Worm (Caenorhabditis elegans): Measurements from ENCODE around the gene cest-17.

The cest-17 gene

DNA sequence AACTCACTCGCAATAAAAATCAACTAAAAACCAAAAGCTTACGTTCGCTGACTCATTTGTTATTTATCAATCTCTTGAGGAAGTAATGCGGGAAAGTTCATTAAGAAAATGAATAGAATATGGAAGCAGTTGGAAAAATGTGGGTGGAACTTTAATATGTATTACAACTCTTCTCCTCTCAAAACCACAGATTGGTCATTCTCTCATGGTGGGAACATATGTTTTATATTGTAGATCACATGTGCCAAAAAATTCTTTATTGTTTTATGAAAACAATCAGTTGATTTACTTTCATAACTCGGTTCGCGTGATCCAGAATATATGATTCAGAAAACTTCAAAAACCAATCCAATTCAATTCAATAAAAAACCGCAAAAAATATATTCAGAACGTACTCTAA is 31.4 kb upstream of the cest-17 start:
- TF ChIP-seq sptf-1 (tag; optimal IDR thresholded peaks at IDR 0.05), result no peak
- no peak for TF ChIP-seq lin-13 (tag; optimal IDR thresholded peaks at IDR 0.05)
- no peak for TF ChIP-seq elt-1 (tag; optimal IDR thresholded peaks at IDR 0.05; ENCODE audit: borderline replicate concordance, insufficient read depth)
- TF ChIP-seq unc-39 (tag; optimal IDR thresholded peaks at IDR 0.05), result no peak
- no peak for TF ChIP-seq mab-5 (tag; optimal IDR thresholded peaks at IDR 0.05)
- no peak for TF ChIP-seq nhr-76 (tag; optimal IDR thresholded peaks at IDR 0.05)
- TF ChIP-seq ztf-11 (tag; optimal IDR thresholded peaks at IDR 0.05), result no peak
- TF ChIP-seq ces-1 (GFP tag; optimal IDR thresholded peaks at IDR 0.05), result no peak
- TF ChIP-seq nhr-12 (tag; optimal IDR thresholded peaks at IDR 0.05), result no peak
- TF ChIP-seq sem-2 (GFP tag; optimal IDR thresholded peaks at IDR 0.05), result no peak
- TF ChIP-seq hlh-1 (tag; optimal IDR thresholded peaks at IDR 0.05), result no peak
- TF ChIP-seq bed-3 (GFP tag; optimal IDR thresholded peaks at IDR 0.05), result no peak

DNA sequence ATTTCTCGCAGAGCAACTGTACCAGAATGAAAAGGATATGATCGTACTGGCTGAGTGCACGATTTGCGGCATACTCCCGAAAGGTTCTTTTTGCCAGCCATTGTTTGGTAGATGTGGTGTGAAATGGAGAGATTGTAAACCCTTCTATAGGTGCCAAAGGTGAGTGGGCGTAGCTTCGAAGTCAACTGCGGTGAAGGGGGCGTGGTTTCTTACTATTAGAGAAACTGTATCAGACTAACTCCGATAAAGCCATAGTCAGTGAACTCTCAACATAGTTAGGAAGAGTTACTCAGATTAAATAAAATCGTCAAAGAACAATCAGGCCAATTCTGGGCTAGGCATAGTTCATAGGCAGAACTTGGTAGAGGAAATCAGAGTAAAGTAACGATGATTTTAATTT is 25.8 kb upstream of the cest-17 start, which contains the start of gene F20D6.9:
F20D6.9 (minus strand) TSS at position 101 of the 400 bp plus-strand sequence.
- TF ChIP-seq unc-39 (tag; optimal IDR thresholded peaks at IDR 0.05) (no peak), lin-13 (tag; optimal IDR thresholded peaks at IDR 0.05) (no peak), unc-62 (GFP tag; optimal IDR thresholded peaks at IDR 0.05) (no peak), ham-2 (GFP tag; optimal IDR thresholded peaks at IDR 0.05) (no peak), drap-1 (GFP tag; optimal IDR thresholded peaks at IDR 0.05) (no peak), nhr-76 (tag; optimal IDR thresholded peaks at IDR 0.05) (no peak), bed-3 (GFP tag; optimal IDR thresholded peaks at IDR 0.05) (no peak), cnd-1 (tag; optimal IDR thresholded peaks at IDR 0.05) (no peak), sem-2 (GFP tag; optimal IDR thresholded peaks at IDR 0.05) (no peak), ceh-39 (tag; optimal IDR thresholded peaks at IDR 0.05) (no peak), ces-1 (GFP tag; optimal IDR thresholded peaks at IDR 0.05) (no peak), elt-1 (tag; optimal IDR thresholded peaks at IDR 0.05; ENCODE audit: borderline replicate concordance, insufficient read depth) (no peak), mep-1 (tag; optimal IDR thresholded peaks at IDR 0.05) (no peak)

DNA sequence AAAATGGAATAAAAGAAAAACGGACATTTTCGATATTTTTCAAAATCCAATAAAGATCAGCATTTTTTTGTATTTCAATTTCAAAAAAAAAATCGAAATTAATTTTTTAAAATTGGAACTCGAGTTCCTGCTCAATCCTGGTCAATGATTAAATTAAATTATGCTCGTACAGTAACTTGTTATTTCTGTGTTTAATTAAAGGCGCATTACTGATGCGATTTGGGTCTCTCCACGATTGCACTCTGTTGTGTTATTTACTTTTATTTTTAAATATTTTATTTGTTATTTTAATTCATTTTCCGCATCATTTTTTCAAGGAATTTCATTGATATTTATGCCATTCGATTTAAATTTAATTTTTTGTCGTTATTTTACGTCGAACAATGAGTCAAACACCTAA is 24.9 kb upstream of the cest-17 start:
- no peak for TF ChIP-seq nhr-2 (tag; optimal IDR thresholded peaks at IDR 0.05)
- TF ChIP-seq nhr-28 (tag; optimal IDR thresholded peaks at IDR 0.05), result no peak
- no peak for TF ChIP-seq nhr-76 (tag; optimal IDR thresholded peaks at IDR 0.05)
- TF ChIP-seq ztf-11 (tag; optimal IDR thresholded peaks at IDR 0.05), result no peak
- no peak for TF ChIP-seq lin-32 (GFP tag; optimal IDR thresholded peaks at IDR 0.05)
- TF ChIP-seq nhr-237 (tag; optimal IDR thresholded peaks at IDR 0.05), result no peak
- no peak for TF ChIP-seq ceh-43 (GFP tag; optimal IDR thresholded peaks at IDR 0.05)
- TF ChIP-seq sptf-1 (tag; optimal IDR thresholded peaks at IDR 0.05), result no peak
- no peak for TF ChIP-seq cnd-1 (tag; optimal IDR thresholded peaks at IDR 0.05)

DNA sequence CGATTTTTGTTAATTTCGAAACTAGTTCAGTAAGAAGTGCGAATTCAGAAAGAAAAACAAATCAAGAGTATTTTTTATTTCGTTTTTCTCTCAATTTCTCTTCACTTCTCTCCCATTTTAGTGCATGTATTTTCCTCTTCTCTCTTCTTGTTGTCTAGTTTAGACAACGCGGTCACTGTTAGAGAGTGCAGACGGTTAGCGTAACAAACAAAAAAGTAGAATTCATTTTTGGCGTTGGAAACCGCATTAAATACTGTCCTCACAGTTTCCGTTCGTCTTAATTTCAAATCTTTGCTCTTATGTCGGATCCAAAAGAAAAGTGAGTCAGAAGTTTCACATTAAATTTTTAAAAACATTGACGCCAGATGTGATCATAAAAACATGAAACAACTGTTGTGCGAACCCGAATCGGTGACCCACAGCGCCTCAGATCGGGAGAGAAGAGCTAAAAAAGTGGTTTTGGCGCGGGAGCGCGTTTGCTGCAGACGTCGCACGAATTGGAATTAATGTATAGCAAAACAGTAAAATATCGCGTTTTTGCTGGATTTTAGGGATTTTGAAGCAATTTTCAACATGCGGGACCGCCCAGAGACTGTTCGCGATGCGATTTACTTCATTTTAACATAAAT is 24.1 kb upstream of the cest-17 start, which contains the start of gene srp-7:
srp-7 (plus strand) TSS at position 213 of the 629 bp plus-strand sequence.
- TF ChIP-seq unc-120 (tag; optimal IDR thresholded peaks at IDR 0.05; ENCODE audit: poor library complexity, severe bottlenecking) (no peak), sem-2 (GFP tag; optimal IDR thresholded peaks at IDR 0.05) (no peak), lsy-2 (tag; optimal IDR thresholded peaks at IDR 0.05) (no peak), blmp-1 (tag; optimal IDR thresholded peaks at IDR 0.05) (no peak), mab-5 (tag; optimal IDR thresholded peaks at IDR 0.05) (no peak), mls-2 (tag; optimal IDR thresholded peaks at IDR 0.05) (no peak), nhr-12 (tag; optimal IDR thresholded peaks at IDR 0.05) (no peak), drap-1 (GFP tag; optimal IDR thresholded peaks at IDR 0.05) (no peak), snpc-4 (tag; optimal IDR thresholded peaks at IDR 0.05) (no peak), ham-2 (GFP tag; optimal IDR thresholded peaks at IDR 0.05) (no peak), ceh-43 (GFP tag; optimal IDR thresholded peaks at IDR 0.05) (no peak), nhr-237 (tag; optimal IDR thresholded peaks at IDR 0.05) (peak; percentile 22), ces-1 (GFP tag; optimal IDR thresholded peaks at IDR 0.05) (peak; percentile 63), elt-3 (tag; optimal IDR thresholded peaks at IDR 0.05) (no peak)

DNA sequence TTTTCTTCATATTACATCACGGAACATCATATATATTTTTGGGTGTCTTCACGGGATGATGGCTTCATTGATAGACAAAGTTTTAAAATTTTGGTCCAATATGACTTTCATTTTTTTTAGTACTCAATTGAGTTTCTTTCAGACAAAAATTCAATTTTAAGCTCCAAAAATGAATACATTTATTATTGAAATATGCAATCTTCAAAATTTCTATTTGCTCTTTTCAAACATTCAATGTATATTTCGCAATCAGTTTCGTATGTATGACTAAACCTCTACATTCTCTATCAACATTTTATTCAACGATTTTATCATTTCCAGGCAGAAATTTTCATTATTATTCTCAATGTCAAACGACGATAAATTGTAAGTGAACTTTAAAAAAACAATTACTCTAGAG is 19.7 kb upstream of the cest-17 start, which contains the start of gene srp-8:
srp-8 (plus strand) TSS at position 301 of the 400 bp plus-strand sequence.
- TF ChIP-seq ceh-83 (GFP tag; optimal IDR thresholded peaks at IDR 0.05), result no peak
- TF ChIP-seq flh-1 (GFP tag; optimal IDR thresholded peaks at IDR 0.05), result no peak
- no peak for TF ChIP-seq nhr-2 (tag; optimal IDR thresholded peaks at IDR 0.05)
- no peak for TF ChIP-seq M03D4.4 (tag; optimal IDR thresholded peaks at IDR 0.05)
- TF ChIP-seq unc-39 (tag; optimal IDR thresholded peaks at IDR 0.05), result no peak
- no peak for TF ChIP-seq unc-120 (tag; optimal IDR thresholded peaks at IDR 0.05; ENCODE audit: poor library complexity, severe bottlenecking)
- TF ChIP-seq lin-13 (tag; optimal IDR thresholded peaks at IDR 0.05), result no peak
- TF ChIP-seq tbx-8 (GFP tag; optimal IDR thresholded peaks at IDR 0.05), result no peak
- TF ChIP-seq zip-8 (tag; optimal IDR thresholded peaks at IDR 0.05), result no peak
- TF ChIP-seq hlh-1 (tag; optimal IDR thresholded peaks at IDR 0.05), result no peak
- TF ChIP-seq ceh-43 (GFP tag; optimal IDR thresholded peaks at IDR 0.05), result no peak
- TF ChIP-seq cnd-1 (tag; optimal IDR thresholded peaks at IDR 0.05), result no peak
- no peak for TF ChIP-seq ham-2 (GFP tag; optimal IDR thresholded peaks at IDR 0.05)
